Fruit fly (Drosophila melanogaster) S2 (cell line): ENCODE data around the gene Lcp65Ab2.

Experiments used
- CG8478 ChIP-seq: fragments of >200 bp; optimal IDR thresholded peaks from 2 replicates; lab custom pipeline; 2018
- CTCF ChIP-seq, 2 experiments: fragments of >200 bp; optimal IDR thresholded peaks; 2 replicates each; lab custom pipeline; 2018

DNA sequence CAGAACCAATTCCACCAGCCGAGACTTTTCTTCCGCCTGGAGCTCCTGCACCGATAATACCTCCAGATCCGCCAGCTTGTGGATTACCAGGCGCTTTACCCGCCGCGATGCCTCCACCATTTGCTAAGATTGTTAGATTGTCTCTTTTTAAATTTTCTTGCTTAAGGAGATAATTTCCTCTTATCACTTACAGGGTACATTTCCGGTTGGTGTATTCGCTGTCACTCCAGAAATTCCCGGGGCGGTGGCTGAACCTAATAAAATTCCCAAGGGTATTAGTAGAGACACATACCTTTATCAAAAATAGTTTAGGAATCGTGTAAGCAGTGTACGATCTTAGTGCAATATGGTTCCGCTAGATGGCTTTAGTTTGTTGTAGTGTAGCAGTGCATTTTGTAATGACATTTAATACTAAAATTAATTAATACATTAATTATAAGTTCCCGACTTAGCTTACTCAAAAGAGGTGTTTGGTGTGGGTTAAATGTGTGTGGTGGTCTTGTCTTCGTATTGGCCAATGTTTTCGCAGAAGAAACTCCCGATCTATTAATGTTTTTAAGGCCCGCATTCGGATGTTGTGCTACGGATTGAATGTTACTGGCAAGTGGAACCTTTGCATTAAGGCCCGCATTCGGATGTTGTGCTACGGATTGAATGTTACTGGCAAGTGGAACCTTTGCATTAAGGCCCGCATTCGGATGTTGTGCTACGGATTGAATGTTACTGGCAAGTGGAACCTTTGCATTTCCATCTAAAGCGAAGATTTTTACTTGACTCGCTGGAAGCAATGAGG is 21.7 kb upstream of the Lcp65Ab2 start:
- no peak for TF ChIP-seq CG8478 (lab: Kevin White, UChicago)
- peak; percentile 91 to 94 for TF ChIP-seq CTCF (optimal IDR thresholded peaks at IDR 0.05; lab: Kevin White, UChicago)
